Worm (Caenorhabditis elegans): ENCODE data around the gene scc-3.
A peak's percentile ranks its signal among the peaks of the same experiment; 100 is the strongest.

Gene scc-3

ce11 chrV:12773222-12773621 is 9.5 kb downstream of the scc-3 start, which contains the start of gene ZC455.1:
TSS of gene ZC455.1 (plus strand) at chrV:12773522.
- TF ChIP-seq ztf-11 (tag; optimal IDR thresholded peaks at IDR 0.05) (no peak), aly-2 (tag; optimal IDR thresholded peaks at IDR 0.05) (no peak), zag-1 (tag; optimal IDR thresholded peaks at IDR 0.05) (no peak), gmeb-1 (tag; optimal IDR thresholded peaks at IDR 0.05) (no peak), lin-39 (tag; optimal IDR thresholded peaks at IDR 0.05) (no peak), mab-5 (tag; optimal IDR thresholded peaks at IDR 0.05) (no peak), unc-62 (GFP tag; optimal IDR thresholded peaks at IDR 0.05) (no peak)

ce11 chrV:12773852-12774251 is 10.1 kb downstream of the scc-3 start:
- no peak for TF ChIP-seq ztf-1 (GFP tag; conservative IDR thresholded peaks at IDR 0.05)

- no peak for TF ChIP-seq ama-1 (optimal IDR thresholded peaks at IDR 0.05)
- no peak for TF ChIP-seq mdl-1 (tag; optimal IDR thresholded peaks at IDR 0.05)
- TF ChIP-seq lsy-2 (tag; optimal IDR thresholded peaks at IDR 0.05): peak in 1 of 2 experiments; percentile 5
- no peak for TF ChIP-seq skn-1 (tag; optimal IDR thresholded peaks at IDR 0.05)
- no peak for TF ChIP-seq unc-55 (GFP tag; optimal IDR thresholded peaks at IDR 0.05)
- no peak for TF ChIP-seq elt-3 (tag; optimal IDR thresholded peaks at IDR 0.05)
- no peak for TF ChIP-seq nhr-23 (tag; optimal IDR thresholded peaks at IDR 0.05)
- TF ChIP-seq lin-13 (GFP tag; optimal IDR thresholded peaks at IDR 0.05): peak; percentile 18
- TF ChIP-seq C34F6.9 (tag; optimal IDR thresholded peaks at IDR 0.05): peak; percentile 38
- no peak for TF ChIP-seq nhr-25 (tag; optimal IDR thresholded peaks at IDR 0.05)
- peak; percentile 49 for TF ChIP-seq sma-3 (GFP tag; optimal IDR thresholded peaks at IDR 0.05)
- TF ChIP-seq R02D3.7 (tag; optimal IDR thresholded peaks at IDR 0.05): no peak
- no peak for TF ChIP-seq mbf-1 (tag; optimal IDR thresholded peaks at IDR 0.05)
- TF ChIP-seq egl-27 (tag; optimal IDR thresholded peaks at IDR 0.05): no peak
- no peak for TF ChIP-seq ztf-4 (tag; optimal IDR thresholded peaks at IDR 0.05)
- TF ChIP-seq ztf-11 (tag; optimal IDR thresholded peaks at IDR 0.05): no peak
- no peak for TF ChIP-seq nhr-10 (tag; optimal IDR thresholded peaks at IDR 0.05)
- peak; percentile 10 for TF ChIP-seq F13H6.1 (tag; optimal IDR thresholded peaks at IDR 0.05)
- TF ChIP-seq unc-62 (GFP tag; optimal IDR thresholded peaks at IDR 0.05): no peak
- TF ChIP-seq peb-1 (tag; optimal IDR thresholded peaks at IDR 0.05): no peak
- TF ChIP-seq zag-1 (tag; optimal IDR thresholded peaks at IDR 0.05): no peak
- TF ChIP-seq blmp-1 (tag; optimal IDR thresholded peaks at IDR 0.05; ENCODE audit: insufficient read depth): no peak
- TF ChIP-seq elt-1 (tag; optimal IDR thresholded peaks at IDR 0.05): no peak
- TF ChIP-seq ztf-1 (GFP tag; conservative IDR thresholded peaks at IDR 0.05): no peak
- TF ChIP-seq nhr-21 (tag; optimal IDR thresholded peaks at IDR 0.05): no peak
- TF ChIP-seq sem-4 (tag; optimal IDR thresholded peaks at IDR 0.05): no peak
- TF ChIP-seq nhr-12 (tag; optimal IDR thresholded peaks at IDR 0.05): no peak
- no peak for TF ChIP-seq nhr-77 (tag; optimal IDR thresholded peaks at IDR 0.05)
- no peak for TF ChIP-seq aly-2 (tag; optimal IDR thresholded peaks at IDR 0.05)
- peak; percentile 18 for TF ChIP-seq crh-2 (tag; optimal IDR thresholded peaks at IDR 0.05)
- TF ChIP-seq lin-11 (tag; optimal IDR thresholded peaks at IDR 0.05): no peak
- TF ChIP-seq nhr-129 (tag; optimal IDR thresholded peaks at IDR 0.05): peak; percentile 70
- no peak for TF ChIP-seq mab-5 (tag; optimal IDR thresholded peaks at IDR 0.05)
- TF ChIP-seq gmeb-1 (tag; optimal IDR thresholded peaks at IDR 0.05): peak; percentile 39
- no peak for TF ChIP-seq dmd-4 (tag; optimal IDR thresholded peaks at IDR 0.05)
- TF ChIP-seq ZK546.5 (tag; optimal IDR thresholded peaks at IDR 0.05): no peak
- no peak for TF ChIP-seq nhr-237 (tag; optimal IDR thresholded peaks at IDR 0.05)
- TF ChIP-seq ceh-82 (tag; optimal IDR thresholded peaks at IDR 0.05): no peak
- no peak for TF ChIP-seq nhr-6 (tag; optimal IDR thresholded peaks at IDR 0.05)
- TF ChIP-seq ceh-16 (tag; optimal IDR thresholded peaks at IDR 0.05): no peak
- no peak for TF ChIP-seq nhr-11 (tag; optimal IDR thresholded peaks at IDR 0.05)
- peak; percentile 53 for TF ChIP-seq sma-9 (GFP tag; optimal IDR thresholded peaks at IDR 0.05)
- TF ChIP-seq sma-9 (tag; optimal IDR thresholded peaks at IDR 0.05): no peak
- peak; percentile 45 for TF ChIP-seq fos-1 (tag; optimal IDR thresholded peaks at IDR 0.05)
- no peak for TF ChIP-seq Y55F3AM.14 (GFP tag; optimal IDR thresholded peaks at IDR 0.05)
- TF ChIP-seq alr-1 (tag; optimal IDR thresholded peaks at IDR 0.05): no peak
- TF ChIP-seq lin-39 (tag; optimal IDR thresholded peaks at IDR 0.05): no peak
- no peak for TF ChIP-seq snpc-4 (tag; optimal IDR thresholded peaks at IDR 0.05)
- TF ChIP-seq unc-39 (tag; optimal IDR thresholded peaks at IDR 0.05): no peak
Measured at ce11 chrV:12780248-12780647, 16.5 kb downstream of the scc-3 start.
